Worm (Caenorhabditis elegans): ENCODE measurements around the gene K08D10.13.

DNA sequence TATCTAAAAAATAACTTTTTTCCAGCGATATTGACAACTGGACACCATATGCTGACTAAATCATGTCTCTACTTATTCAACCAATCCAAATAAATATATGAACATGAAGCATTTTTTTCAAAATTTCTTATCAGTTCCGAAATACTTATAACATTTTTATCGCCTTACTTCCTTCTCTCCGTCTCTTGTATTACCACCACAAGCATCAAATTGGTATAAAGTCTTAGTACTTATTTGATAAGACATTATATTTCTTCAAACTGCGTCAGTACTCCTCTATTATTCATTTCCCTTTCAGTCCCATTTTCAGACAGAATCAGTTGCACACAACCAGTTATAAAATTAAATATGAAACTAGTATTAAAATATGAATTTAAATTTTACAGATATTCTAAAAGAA is 23.5 kb downstream of the K08D10.13 start:
- no peak for TF ChIP-seq dpl-1 (GFP tag; optimal IDR thresholded peaks at IDR 0.05)
- TF ChIP-seq unc-62 (GFP tag; optimal IDR thresholded peaks at IDR 0.05 in 1 of 2), result no peak
- TF ChIP-seq unc-62 (tag; optimal IDR thresholded peaks at IDR 0.05), result no peak
- TF ChIP-seq aly-2 (tag; optimal IDR thresholded peaks at IDR 0.05), result no peak
- TF ChIP-seq madf-5 (GFP tag; IDR thresholded peaks at IDR 0.05), result no peak
- TF ChIP-seq mep-1 (tag; optimal IDR thresholded peaks at IDR 0.05), result no peak
- peak; percentile 76 for TF ChIP-seq nhr-28 (tag; optimal IDR thresholded peaks at IDR 0.05)
- no peak for TF ChIP-seq lin-15B (tag; optimal IDR thresholded peaks at IDR 0.05)
- TF ChIP-seq zip-11 (GFP tag; IDR thresholded peaks at IDR 0.05), result no peak
- no peak for TF ChIP-seq snpc-1.2 (GFP tag; IDR thresholded peaks at IDR 0.05)
- no peak for TF ChIP-seq nhr-237 (tag; optimal IDR thresholded peaks at IDR 0.05)
- TF ChIP-seq lir-3 (tag; optimal IDR thresholded peaks at IDR 0.05), result no peak
- no peak for TF ChIP-seq pha-4 (GFP tag; IDR thresholded peaks at IDR 0.05)
- TF ChIP-seq pha-4 (tag; optimal IDR thresholded peaks at IDR 0.05), result no peak
- TF ChIP-seq nhr-6 (tag; optimal IDR thresholded peaks at IDR 0.05), result no peak

Measured in whole organism, L4 larva.